Worm (Caenorhabditis elegans) whole organism, L4 larva: ENCODE results near the gene R10H1.1.

ENCODE experiments used
- R02D3.7 ChIP-seq: fragments of 150-350 bp; sonication (generic microtip); optimal IDR thresholded peaks from 3 replicates; lab custom pipeline; 2014; ENCODE audit warnings: missing biosample characterization, missing genetic modification characterization
- Y105C5A.15 ChIP-seq: fragments of 200-800 bp; sonication (Bioruptor generic); IDR thresholded peaks from 2 replicates; pipeline ENCODE4 v1.3.6; 2022; ENCODE audit warnings: missing genetic modification characterization, missing compliant biosample characterization
- Y48G9A.11 ChIP-seq: fragments of 200-800 bp; sonication (Bioruptor generic); IDR thresholded peaks from 2 replicates; pipeline ENCODE4 v1.3.6; 2022; ENCODE audit warnings: missing genetic modification reagents, missing genetic modification characterization, missing compliant biosample characterization
- Y5F2A.4 ChIP-seq: fragments of 200-800 bp; sonication (Bioruptor generic); optimal IDR thresholded peaks from 2 replicates; lab custom pipeline; 2018; ENCODE audit warnings: mild to moderate bottlenecking, missing genetic modification characterization, missing compliant biosample characterization
- aly-2 ChIP-seq: sonication (generic microtip); optimal IDR thresholded peaks from 2 replicates; lab custom pipeline; 2018; ENCODE audit warnings: missing biosample characterization, missing genetic modification characterization
- ama-1 ChIP-seq: fragments of 150-350 bp; optimal IDR thresholded peaks from 2 replicates; lab custom pipeline; 2014; ENCODE audit warnings: inconsistent platforms, mixed read lengths
- arid-1 ChIP-seq: fragments of 200-800 bp; sonication (Bioruptor generic); conservative IDR thresholded peaks from 2 replicates; pipeline ENCODE4 v1.3.6; 2022; ENCODE audit warnings: missing genetic modification reagents, missing genetic modification characterization, missing compliant biosample characterization
- attf-4 ChIP-seq: sonication (generic microtip); optimal IDR thresholded peaks from 3 replicates; lab custom pipeline; 2017; ENCODE audit warnings: missing biosample characterization, missing genetic modification characterization
- ceh-28 ChIP-seq: fragments of 150-350 bp; optimal IDR thresholded peaks from 2 replicates; lab custom pipeline; 2014; ENCODE audit warnings: missing biosample characterization, missing genetic modification reagents, missing genetic modification characterization
- ces-1 ChIP-seq: fragments of 150-350 bp; sonication (generic microtip); optimal IDR thresholded peaks from 4 replicates; lab custom pipeline; 2014; ENCODE audit warnings: missing biosample characterization, missing genetic modification reagents, missing genetic modification characterization
- daf-19 ChIP-seq: fragments of 200-800 bp; sonication (Bioruptor generic); conservative IDR thresholded peaks from 2 replicates; pipeline ENCODE4 v1.3.6; 2022; ENCODE audit warnings: missing genetic modification characterization, missing compliant biosample characterization
- daf-8 ChIP-seq: fragments of 200-800 bp; sonication (Bioruptor generic); IDR thresholded peaks from 2 replicates; pipeline ENCODE4 v1.3.6; 2022; ENCODE audit warnings: missing genetic modification characterization, missing compliant biosample characterization
- dmd-9 ChIP-seq: fragments of 200-800 bp; sonication (Bioruptor generic); IDR thresholded peaks from 2 replicates; pipeline ENCODE4 v1.3.6; 2022; ENCODE audit warnings: missing genetic modification reagents, missing genetic modification characterization, missing compliant biosample characterization
- dpl-1 ChIP-seq: fragments of 150-350 bp; optimal IDR thresholded peaks from 2 replicates; lab custom pipeline; 2014; ENCODE audit warnings: missing biosample characterization, missing genetic modification reagents, missing genetic modification characterization
- duxl-1 ChIP-seq: sonication (generic microtip); optimal IDR thresholded peaks from 2 replicates; lab custom pipeline; 2016; ENCODE audit warnings: mild to moderate bottlenecking, missing genetic modification characterization, moderate library complexity, missing compliant biosample characterization; ENCODE audit not compliant: poor library complexity
- gei-8 ChIP-seq: fragments of 200-800 bp; sonication (Bioruptor generic); optimal IDR thresholded peaks from 2 replicates; lab custom pipeline; 2018; ENCODE audit warnings: mild to moderate bottlenecking, missing genetic modification characterization, missing compliant biosample characterization
- hlh-11 ChIP-seq: fragments of 200-800 bp; sonication (Bioruptor generic); optimal IDR thresholded peaks from 2 replicates; lab custom pipeline; 2018; ENCODE audit warnings: mild to moderate bottlenecking, missing genetic modification characterization, missing compliant biosample characterization
- hlh-30 ChIP-seq: sonication (generic microtip); optimal IDR thresholded peaks from 2 replicates; lab custom pipeline; 2017; ENCODE audit warnings: antibody characterized with exemption, mild to moderate bottlenecking, missing genetic modification characterization, missing compliant biosample characterization; ENCODE audit not compliant: insufficient read depth
- lin-13 ChIP-seq: fragments of 150-350 bp; optimal IDR thresholded peaks from 2 replicates; lab custom pipeline; 2014; ENCODE audit warnings: missing biosample characterization, missing genetic modification reagents, missing genetic modification characterization
- lin-29 ChIP-seq: fragments of 200-800 bp; sonication (Bioruptor generic); IDR thresholded peaks from 2 replicates; pipeline ENCODE4 v1.3.6; 2022; ENCODE audit warnings: missing genetic modification reagents, missing genetic modification characterization, missing compliant biosample characterization
- lin-38 ChIP-seq: fragments of 200-800 bp; sonication (Bioruptor generic); IDR thresholded peaks from 2 replicates; pipeline ENCODE4 v1.3.6; 2022; ENCODE audit warnings: missing genetic modification reagents, missing genetic modification characterization, missing compliant biosample characterization
- lsy-2 ChIP-seq, 2 experiments: fragments of 150-350 bp in 1 of 2; sonication (generic microtip) in 1 of 2; optimal IDR thresholded peaks; 2 replicates each; lab custom pipeline; 2014 to 2017; ENCODE audit warnings: missing biosample characterization in 2 of 2, missing genetic modification characterization in 2 of 2
- madf-9 ChIP-seq: fragments of 200-800 bp; sonication (Bioruptor generic); conservative IDR thresholded peaks from 2 replicates; pipeline ENCODE4 v1.3.6; 2022; ENCODE audit warnings: missing genetic modification reagents, missing genetic modification characterization, missing compliant biosample characterization
- mdt-29 ChIP-seq: fragments of 200-800 bp; sonication (Bioruptor generic); IDR thresholded peaks from 2 replicates; pipeline ENCODE4 v1.3.6; 2022; ENCODE audit warnings: missing genetic modification reagents, missing genetic modification characterization, missing compliant biosample characterization
- nhr-11 ChIP-seq: fragments of 150-350 bp; optimal IDR thresholded peaks from 2 replicates; lab custom pipeline; 2014; ENCODE audit warnings: missing biosample characterization, missing genetic modification characterization
- nhr-111 ChIP-seq: fragments of 200-800 bp; sonication (Bioruptor generic); optimal IDR thresholded peaks from 2 replicates; lab custom pipeline; 2018; ENCODE audit warnings: mild to moderate bottlenecking, missing genetic modification characterization, missing compliant biosample characterization
- nhr-237 ChIP-seq: sonication (generic microtip); optimal IDR thresholded peaks from 2 replicates; lab custom pipeline; 2017; ENCODE audit warnings: missing biosample characterization, missing genetic modification characterization
- nhr-41 ChIP-seq: fragments of 200-800 bp; sonication (Bioruptor generic); IDR thresholded peaks from 2 replicates; pipeline ENCODE4 v1.3.6; 2022; ENCODE audit warnings: missing genetic modification reagents, missing genetic modification characterization, missing compliant biosample characterization
- nhr-42 ChIP-seq: fragments of 200-800 bp; sonication (Bioruptor generic); IDR thresholded peaks from 2 replicates; pipeline ENCODE4 v1.3.6; 2022; ENCODE audit warnings: missing genetic modification characterization, missing compliant biosample characterization
- nhr-6 ChIP-seq: fragments of 150-350 bp; optimal IDR thresholded peaks from 2 replicates; lab custom pipeline; 2014; ENCODE audit warnings: missing biosample characterization, missing genetic modification characterization
- pha-4 ChIP-seq, 2 experiments: fragments of 150-350 bp in 1 of 2; fragments of 200-800 bp in 1 of 2; sonication (Bioruptor generic) in 1 of 2; IDR thresholded peaks in 1 of 2; optimal IDR thresholded peaks in 1 of 2; 2 replicates each; pipeline versions ENCODE4 v1.3.6 to Lab custom; 2014 to 2022; ENCODE audit warnings: missing genetic modification characterization in 2 of 2, missing genetic modification reagents in 2 of 2, missing biosample characterization in 1 of 2, missing compliant biosample characterization in 1 of 2
- php-3 ChIP-seq: fragments of 200-800 bp; sonication (Bioruptor generic); IDR thresholded peaks from 2 replicates; pipeline ENCODE4 v1.3.6; 2022; ENCODE audit warnings: missing genetic modification reagents, missing genetic modification characterization, missing compliant biosample characterization
- pqm-1 ChIP-seq: sonication (generic microtip); optimal IDR thresholded peaks from 2 replicates; lab custom pipeline; 2017; ENCODE audit warnings: missing biosample characterization, missing genetic modification characterization
- rbr-2 ChIP-seq: sonication (generic microtip); optimal IDR thresholded peaks from 2 replicates; lab custom pipeline; 2016; ENCODE audit warnings: missing genotype, missing genetic modification characterization, missing compliant biosample characterization
- snpc-1.2 ChIP-seq: fragments of 200-800 bp; sonication (Bioruptor generic); IDR thresholded peaks from 2 replicates; pipeline ENCODE4 v1.3.6; 2022; ENCODE audit warnings: missing genetic modification reagents, missing genetic modification characterization, missing compliant biosample characterization
- snpc-4 ChIP-seq: fragments of 150-350 bp; optimal IDR thresholded peaks from 2 replicates; lab custom pipeline; 2014; ENCODE audit warnings: missing biosample characterization, missing genetic modification characterization
- tag-97 ChIP-seq: fragments of 200-800 bp; sonication (Bioruptor generic); IDR thresholded peaks from 2 replicates; pipeline ENCODE4 v1.3.6; 2022; ENCODE audit warnings: missing genetic modification characterization, missing compliant biosample characterization
- unc-130 ChIP-seq: sonication (generic microtip); optimal IDR thresholded peaks from 2 replicates; lab custom pipeline; 2016; ENCODE audit warnings: missing genetic modification reagents, missing genetic modification characterization, missing compliant biosample characterization
- unc-62 ChIP-seq, 3 experiments: fragments of 150-350 bp in 1 of 3; sonication (generic microtip); optimal IDR thresholded peaks in 2 of 3; peaks in 1 of 3; 1 replicate in 1 of 3; 2 replicates in 2 of 3; lab custom pipeline; 2014 to 2017; ENCODE audit warnings: missing biosample characterization in 3 of 3, missing genetic modification characterization in 3 of 3, missing genetic modification reagents in 3 of 3, missing genotype in 1 of 3
- zag-1 ChIP-seq: fragments of 150-350 bp; optimal IDR thresholded peaks from 2 replicates; lab custom pipeline; 2014; ENCODE audit warnings: missing biosample characterization, missing genetic modification characterization
- zip-11 ChIP-seq: fragments of 200-800 bp; sonication (Bioruptor generic); IDR thresholded peaks from 2 replicates; pipeline ENCODE4 v1.3.6; 2022; ENCODE audit warnings: missing genetic modification characterization, missing compliant biosample characterization
- ztf-11 ChIP-seq: fragments of 150-350 bp; optimal IDR thresholded peaks from 2 replicates; lab custom pipeline; 2014; ENCODE audit warnings: missing biosample characterization, missing genetic modification characterization

Gene R10H1.1

DNA sequence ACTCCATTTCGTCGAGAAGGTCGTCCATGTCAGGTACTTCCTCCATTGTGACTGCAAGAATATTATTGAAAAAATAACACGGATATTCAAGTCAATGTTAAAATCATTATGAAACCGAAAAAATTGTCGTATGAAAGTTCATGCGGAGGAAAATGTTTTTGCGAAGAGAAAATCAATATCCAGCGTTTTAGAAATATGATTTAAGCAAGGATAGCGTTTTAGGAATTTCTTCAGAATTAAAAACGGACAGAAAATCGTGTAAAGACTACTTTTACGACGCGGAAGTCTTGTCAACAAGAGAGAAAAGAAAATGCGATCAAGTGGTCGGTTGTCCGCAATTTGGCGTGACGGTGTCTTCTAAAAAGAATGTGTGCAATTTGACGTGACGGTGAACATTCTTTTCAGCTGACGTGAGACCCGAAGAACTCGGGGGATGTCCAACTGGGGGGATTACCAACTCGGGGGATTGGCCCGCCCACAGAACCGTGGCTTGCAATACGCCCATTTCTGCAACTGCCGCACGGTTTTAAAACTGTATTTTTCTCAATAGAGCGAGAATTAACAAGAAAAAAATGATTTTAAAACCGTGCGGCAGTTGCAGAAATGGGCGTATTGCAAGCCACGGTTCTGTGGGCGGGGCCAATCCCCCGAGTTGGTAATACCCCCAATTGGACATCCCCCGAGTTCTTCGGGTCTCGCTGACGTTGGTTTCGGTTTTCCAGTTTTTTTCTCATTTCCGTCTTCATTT is 15.6 kb upstream of the R10H1.1 start, which contains the start of the genes aka-1 and ubc-6 (continued):
- no peak for TF ChIP-seq ama-1 (lab: Kevin White, UChicago)
- no peak for TF ChIP-seq zip-11
- TF ChIP-seq nhr-42 (GFP tag; lab: Robert Waterston, UW) = peak; percentile 94
- TF ChIP-seq unc-130 (GFP tag; lab: Kevin White, UChicago) = peak; percentile 94
- no peak for TF ChIP-seq R02D3.7 (tag; lab: Kevin White, UChicago)
- no peak for TF ChIP-seq tag-97 (GFP tag; lab: Robert Waterston, UW)
- peak; percentile 92 for TF ChIP-seq hlh-30 (tag; lab: Kevin White, UChicago)
- peak in 1 of 2 experiments; percentile 90 for TF ChIP-seq unc-62 (GFP tag; optimal IDR thresholded peaks at IDR 0.05 in 1 of 2; lab: Kevin White, UChicago)
- no peak for TF ChIP-seq unc-62 (tag; optimal IDR thresholded peaks at IDR 0.05; lab: Kevin White, UChicago)
- peak; percentile 89 for TF ChIP-seq dmd-9 (GFP tag; lab: Robert Waterston, UW)
- TF ChIP-seq daf-19 (GFP tag; lab: Robert Waterston, UW) = peak; percentile 95
- no peak for TF ChIP-seq pqm-1 (tag; lab: Kevin White, UChicago)
- no peak for TF ChIP-seq aly-2 (tag; lab: Kevin White, UChicago)
- peak; percentile 83 for TF ChIP-seq snpc-1.2 (GFP tag; lab: Robert Waterston, UW)
- peak; percentile 68; the same call in 1 of the 2 replicates for TF ChIP-seq Y105C5A.15 (GFP tag; lab: Robert Waterston, UW)
- TF ChIP-seq nhr-111 (GFP tag; lab: Kevin White, UChicago) = no peak
- TF ChIP-seq nhr-11 (tag; lab: Kevin White, UChicago) = peak; percentile 72
- peak; percentile 80 for TF ChIP-seq lin-29
- TF ChIP-seq gei-8 (GFP tag; lab: Kevin White, UChicago) = peak; percentile 11
- peak; percentile 22 for TF ChIP-seq nhr-6 (tag; lab: Kevin White, UChicago)
- peak; percentile 95 for TF ChIP-seq lin-38 (GFP tag; lab: Robert Waterston, UW)
- no peak for TF ChIP-seq ztf-11 (tag; lab: Kevin White, UChicago)
- peak; percentile 90 for TF ChIP-seq mdt-29 (GFP tag; lab: Robert Waterston, UW)
- peak; percentile 84 for TF ChIP-seq php-3
- peak; percentile 61; the same call in 1 of the 2 replicates for TF ChIP-seq nhr-41 (GFP tag; lab: Robert Waterston, UW)
- TF ChIP-seq Y5F2A.4 (GFP tag; lab: Kevin White, UChicago) = peak; percentile 35
- no peak for TF ChIP-seq attf-4 (tag; lab: Kevin White, UChicago)
- TF ChIP-seq dpl-1 (GFP tag; lab: Kevin White, UChicago) = peak; percentile 63
- peak; percentile 90 for TF ChIP-seq Y48G9A.11
- peak; percentile 75 for TF ChIP-seq lin-13 (GFP tag; lab: Kevin White, UChicago)
- no peak for TF ChIP-seq daf-8 (GFP tag; lab: Robert Waterston, UW)
- peak; percentile 95 for TF ChIP-seq arid-1
- TF ChIP-seq madf-9 (GFP tag; lab: Robert Waterston, UW) = peak; percentile 91

ce11 chrII:7483009-7483408 is 11.2 kb upstream of the R10H1.1 start, which contains the start of gene cah-2:
Gene cah-2 (minus strand): TSS chrII:7483109.
- no peak for TF ChIP-seq ceh-28 (tag; lab: Kevin White, UChicago)
- no peak for TF ChIP-seq nhr-237 (tag; lab: Kevin White, UChicago)
- TF ChIP-seq hlh-11 (tag; lab: Kevin White, UChicago) = no peak
- no peak for TF ChIP-seq rbr-2 (tag; lab: Kevin White, UChicago)
- no peak for TF ChIP-seq snpc-4 (tag; lab: Kevin White, UChicago)
- no peak for TF ChIP-seq lsy-2 (tag; optimal IDR thresholded peaks at IDR 0.05; lab: Kevin White, UChicago)
- TF ChIP-seq zag-1 (tag; lab: Kevin White, UChicago) = no peak
- no peak for TF ChIP-seq duxl-1 (tag; lab: Kevin White, UChicago)
- TF ChIP-seq madf-9 (GFP tag; lab: Robert Waterston, UW) = no peak
- no peak for TF ChIP-seq lin-13 (GFP tag; lab: Kevin White, UChicago)
- TF ChIP-seq ces-1 (GFP tag; lab: Kevin White, UChicago) = no peak
- no peak for TF ChIP-seq pha-4 (GFP tag; IDR thresholded peaks at IDR 0.05; lab: Robert Waterston, UW)
- no peak for TF ChIP-seq pha-4 (tag; optimal IDR thresholded peaks at IDR 0.05; lab: Kevin White, UChicago)
- no peak for TF ChIP-seq dmd-9 (GFP tag; lab: Robert Waterston, UW)
- TF ChIP-seq Y48G9A.11 = no peak
